Fruit fly (Drosophila melanogaster) whole organism, prepupa: Measurements from ENCODE around the gene Wnt4.

Source experiments
- Blimp-1 ChIP-seq: fragments of 200-800 bp; sonication (Bioruptor generic); optimal IDR thresholded peaks from 3 replicates; lab custom pipeline; 2017; ENCODE audit warnings: missing biosample characterization, missing genetic modification characterization, mild to moderate bottlenecking, moderate library complexity, missing genetic modification reagents
- CG10631 ChIP-seq: fragments of 200-800 bp; sonication (Bioruptor generic); optimal IDR thresholded peaks from 2 replicates; lab custom pipeline; 2016; ENCODE audit warnings: missing biosample characterization, missing genetic modification characterization
- CG10669 ChIP-seq: fragments of 200-800 bp; sonication (Bioruptor generic); optimal IDR thresholded peaks from 3 replicates; lab custom pipeline; 2018; ENCODE audit warnings: missing biosample characterization, mild to moderate bottlenecking, missing genetic modification characterization, moderate library complexity
- CG11294 ChIP-seq: fragments of 200-800 bp; sonication (Bioruptor generic); IDR thresholded peaks from 2 replicates; pipeline ENCODE4 v1.3.6; 2022; ENCODE audit warnings: missing biosample characterization, missing genetic modification characterization
- CG1621 ChIP-seq: fragments of 200-800 bp; sonication (Bioruptor generic); optimal IDR thresholded peaks from 3 replicates; lab custom pipeline; 2018; ENCODE audit warnings: missing biosample characterization, mild to moderate bottlenecking, missing genetic modification characterization
- CG16779 ChIP-seq: fragments of 200-800 bp; sonication (Bioruptor generic); optimal IDR thresholded peaks from 3 replicates; lab custom pipeline; 2017; ENCODE audit warnings: missing biosample characterization, mild to moderate bottlenecking, missing genetic modification characterization
- CG3919 ChIP-seq: fragments of 200-800 bp; sonication (Bioruptor generic); optimal IDR thresholded peaks from 3 replicates; lab custom pipeline; 2016; ENCODE audit warnings: missing biosample characterization, missing genetic modification characterization
- CG4318 ChIP-seq: fragments of 200-800 bp; sonication (Bioruptor generic); optimal IDR thresholded peaks from 3 replicates; lab custom pipeline; 2017; ENCODE audit warnings: missing biosample characterization, mild to moderate bottlenecking, missing genetic modification characterization
- CG6792 ChIP-seq: fragments of 200-800 bp; sonication (Bioruptor generic); optimal IDR thresholded peaks from 3 replicates; lab custom pipeline; 2016; ENCODE audit warnings: missing biosample characterization, missing genetic modification characterization
- CG6808 ChIP-seq: fragments of 200-800 bp; sonication (Bioruptor generic); optimal IDR thresholded peaks from 3 replicates; lab custom pipeline; 2017; ENCODE audit warnings: missing biosample characterization, missing genetic modification characterization, mild to moderate bottlenecking, moderate library complexity, missing genetic modification reagents
- CG6854 ChIP-seq: fragments of 200-800 bp; sonication (Bioruptor generic); optimal IDR thresholded peaks from 2 replicates; lab custom pipeline; 2017; ENCODE audit warnings: missing biosample characterization, mild to moderate bottlenecking, missing genetic modification characterization
- CG7368 ChIP-seq: fragments of 200-800 bp; sonication (Bioruptor generic); optimal IDR thresholded peaks from 3 replicates; lab custom pipeline; 2016; ENCODE audit warnings: missing biosample characterization, missing genetic modification characterization
- CG8319 ChIP-seq: fragments of 200-800 bp; sonication (Bioruptor generic); optimal IDR thresholded peaks from 3 replicates; lab custom pipeline; 2016; ENCODE audit warnings: missing biosample characterization, missing genetic modification characterization
- CG8632 ChIP-seq: fragments of 200-800 bp; sonication (Bioruptor generic); optimal IDR thresholded peaks from 3 replicates; lab custom pipeline; 2016; ENCODE audit warnings: missing biosample characterization, missing genetic modification characterization
- CG9139 ChIP-seq: fragments of 200-800 bp; sonication (Bioruptor generic); optimal IDR thresholded peaks from 3 replicates; lab custom pipeline; 2017; ENCODE audit warnings: missing biosample characterization, mild to moderate bottlenecking, missing genetic modification characterization
- Eip75B ChIP-seq: fragments of 200-800 bp; sonication (Bioruptor generic); optimal IDR thresholded peaks from 3 replicates; lab custom pipeline; 2016; ENCODE audit warnings: missing biosample characterization, missing genetic modification characterization
- Eip78C ChIP-seq: fragments of 200-800 bp; sonication (Bioruptor generic); peaks from one replicate; lab custom pipeline; 2016; ENCODE audit warnings: missing biosample characterization, missing genetic modification characterization
- Eip93F ChIP-seq: fragments of 200-800 bp; sonication (Bioruptor generic); optimal IDR thresholded peaks from 2 replicates; lab custom pipeline; 2016; ENCODE audit warnings: missing biosample characterization, mild to moderate bottlenecking, missing genetic modification characterization
- Ets96B ChIP-seq: fragments of 200-800 bp; optimal IDR thresholded peaks from 2 replicates; lab custom pipeline; 2019; ENCODE audit warnings: missing biosample characterization, mild to moderate bottlenecking, missing genetic modification characterization, moderate library complexity
- Gug ChIP-seq: fragments of 200-800 bp; sonication (Bioruptor generic); IDR thresholded peaks from 2 replicates; pipeline ENCODE4 v1.3.6; 2022; ENCODE audit warnings: missing biosample characterization, missing genetic modification characterization
- Hr38 ChIP-seq: sonication (Bioruptor generic); optimal IDR thresholded peaks from 2 replicates; lab custom pipeline; 2016; ENCODE audit warnings: missing biosample characterization, missing genetic modification characterization
- Hr39 ChIP-seq: fragments of 200-800 bp; sonication (Bioruptor generic); optimal IDR thresholded peaks from 2 replicates; lab custom pipeline; 2016; ENCODE audit warnings: missing biosample characterization, missing genetic modification characterization
- Hr4 ChIP-seq: fragments of 200-800 bp; sonication (Bioruptor generic); optimal IDR thresholded peaks from 3 replicates; lab custom pipeline; 2016; ENCODE audit warnings: missing biosample characterization, missing genetic modification characterization
- Met ChIP-seq: fragments of 200-800 bp; sonication (Bioruptor generic); optimal IDR thresholded peaks from 3 replicates; lab custom pipeline; 2016; ENCODE audit warnings: missing biosample characterization, missing genetic modification characterization
- OdsH ChIP-seq: fragments of 200-800 bp; sonication (Bioruptor generic); optimal IDR thresholded peaks from 3 replicates; lab custom pipeline; 2016; ENCODE audit warnings: missing biosample characterization, missing genetic modification characterization
- Smox ChIP-seq: fragments of 200-800 bp; sonication (Bioruptor generic); optimal IDR thresholded peaks from 3 replicates; lab custom pipeline; 2016; ENCODE audit warnings: missing biosample characterization, missing genetic modification characterization
- Sox102F ChIP-seq: fragments of 200-800 bp; sonication (Bioruptor generic); optimal IDR thresholded peaks from 2 replicates; lab custom pipeline; 2016; ENCODE audit warnings: missing biosample characterization, mild to moderate bottlenecking, missing genetic modification characterization
- Sox14 ChIP-seq: fragments of 200-800 bp; sonication (Bioruptor generic); optimal IDR thresholded peaks from 3 replicates; lab custom pipeline; 2016; ENCODE audit warnings: missing biosample characterization, missing genetic modification characterization
- Sox15 ChIP-seq: fragments of 200-800 bp; sonication (Bioruptor generic); optimal IDR thresholded peaks from 3 replicates; lab custom pipeline; 2016; ENCODE audit warnings: missing biosample characterization, missing genetic modification characterization
- achi ChIP-seq: fragments of 200-800 bp; sonication (Bioruptor generic); optimal IDR thresholded peaks from 3 replicates; lab custom pipeline; 2016; ENCODE audit warnings: missing biosample characterization, missing genetic modification characterization
- acj6 ChIP-seq: fragments of 200-800 bp; sonication (Bioruptor generic); optimal IDR thresholded peaks from 3 replicates; lab custom pipeline; 2016; ENCODE audit warnings: missing biosample characterization, missing genetic modification characterization
- cyc ChIP-seq: fragments of 200-800 bp; sonication (Bioruptor generic); optimal IDR thresholded peaks from 3 replicates; lab custom pipeline; 2016; ENCODE audit warnings: missing biosample characterization, missing genetic modification characterization
- dac ChIP-seq: fragments of 200-800 bp; sonication (Bioruptor generic); optimal IDR thresholded peaks from 2 replicates; lab custom pipeline; 2017; ENCODE audit warnings: missing biosample characterization, mild to moderate bottlenecking, missing genetic modification characterization
- dsx ChIP-seq: fragments of 200-800 bp; optimal IDR thresholded peaks from 3 replicates; lab custom pipeline; 2019; ENCODE audit warnings: missing biosample characterization, mild to moderate bottlenecking, missing genetic modification characterization, moderate library complexity; ENCODE audit not compliant: poor library complexity, severe bottlenecking
- eg ChIP-seq: fragments of 200-800 bp; sonication (Bioruptor generic); IDR thresholded peaks from 3 replicates; pipeline ENCODE4 v1.3.6; 2022; ENCODE audit warnings: missing biosample characterization, missing genetic modification characterization
- esn ChIP-seq: fragments of 200-800 bp; sonication (Bioruptor generic); optimal IDR thresholded peaks from 2 replicates; lab custom pipeline; 2016; ENCODE audit warnings: missing biosample characterization, mild to moderate bottlenecking, missing genetic modification characterization, moderate library complexity
- fd85E ChIP-seq: fragments of 200-800 bp; sonication (Bioruptor generic); optimal IDR thresholded peaks from 3 replicates; lab custom pipeline; 2016; ENCODE audit warnings: missing biosample characterization, missing genetic modification characterization
- fkh ChIP-seq: fragments of 200-800 bp; sonication (Bioruptor generic); optimal IDR thresholded peaks from 3 replicates; lab custom pipeline; 2017; ENCODE audit warnings: missing biosample characterization, mild to moderate bottlenecking, missing genetic modification characterization, moderate library complexity
- lz ChIP-seq: fragments of 200-800 bp; sonication (Bioruptor generic); optimal IDR thresholded peaks from 3 replicates; lab custom pipeline; 2016; ENCODE audit warnings: missing biosample characterization, missing genetic modification characterization
- net ChIP-seq: fragments of 200-800 bp; sonication (Bioruptor generic); optimal IDR thresholded peaks from 3 replicates; lab custom pipeline; 2016; ENCODE audit warnings: missing biosample characterization, missing genetic modification characterization
- pdm3 ChIP-seq: fragments of 200-800 bp; sonication (Bioruptor generic); optimal IDR thresholded peaks from 3 replicates; lab custom pipeline; 2016; ENCODE audit warnings: missing biosample characterization, missing genetic modification characterization
- salr ChIP-seq, 2 experiments: fragments of 200-800 bp; sonication (Bioruptor generic); optimal IDR thresholded peaks; 3 replicates each; lab custom pipeline; 2016 to 2018; ENCODE audit warnings: missing biosample characterization in 2 of 2, missing genetic modification characterization in 2 of 2, mild to moderate bottlenecking in 1 of 2
- spab ChIP-seq: fragments of 200-800 bp; sonication (Bioruptor generic); optimal IDR thresholded peaks from 2 replicates; lab custom pipeline; 2017; ENCODE audit warnings: missing biosample characterization, mild to moderate bottlenecking, missing genetic modification characterization, missing genetic modification reagents
- svp ChIP-seq: fragments of 200-800 bp; sonication (Bioruptor generic); peaks from one replicate; lab custom pipeline; 2016; ENCODE audit warnings: missing biosample characterization, missing genetic modification characterization
- topi ChIP-seq: fragments of 200-800 bp; sonication (Bioruptor generic); optimal IDR thresholded peaks from 3 replicates; lab custom pipeline; 2016; ENCODE audit warnings: missing biosample characterization, missing genetic modification characterization
- vri ChIP-seq: fragments of 200-800 bp; sonication (Bioruptor generic); optimal IDR thresholded peaks from 3 replicates; lab custom pipeline; 2016; ENCODE audit warnings: missing biosample characterization, mild to moderate bottlenecking, missing genetic modification characterization

The Wnt4 gene

DNA sequence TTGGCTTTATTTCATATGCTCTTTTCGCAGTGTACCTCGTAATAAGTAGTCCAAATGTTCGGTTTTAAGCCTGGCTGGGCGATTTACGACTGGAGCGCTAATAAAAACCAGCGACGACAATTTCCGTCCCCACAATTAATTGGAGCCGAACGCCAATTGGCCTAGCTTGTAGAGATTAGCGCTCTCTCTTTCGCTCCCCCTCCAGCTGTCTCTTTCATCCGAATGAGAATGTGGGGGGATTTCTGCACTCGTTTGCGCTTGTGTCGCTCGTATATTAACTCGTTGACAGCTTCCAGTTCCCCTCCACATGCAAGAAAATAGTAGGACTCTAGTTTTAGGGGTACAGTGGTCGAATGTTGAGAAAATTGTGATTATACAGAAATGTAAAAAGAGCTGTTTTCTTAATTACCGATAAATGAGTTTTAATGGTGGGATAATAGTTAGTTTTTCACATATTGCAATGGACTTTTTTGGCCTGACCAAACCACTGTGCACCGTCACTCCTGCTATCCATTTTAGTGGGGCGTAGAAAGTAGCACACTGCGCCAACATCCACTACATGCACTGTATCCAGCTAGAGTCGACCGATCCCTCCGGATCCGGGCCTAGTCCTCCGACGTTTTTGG lies 36.4 kb upstream of the Wnt4 start (continued):
- TF ChIP-seq Met (GFP tag; lab: Kevin White, UChicago) (no peak), svp (GFP tag; lab: Kevin White, UChicago) (no peak), Hr4 (GFP tag; lab: Kevin White, UChicago) (peak; percentile 90), CG6854 (GFP tag; lab: Kevin White, UChicago) (no peak), Sox102F (GFP tag; lab: Kevin White, UChicago) (no peak), eg (GFP tag; lab: Robert Waterston, UW) (peak; percentile 94), spab (GFP tag; lab: Kevin White, UChicago) (peak; percentile 75), Eip93F (GFP tag; lab: Kevin White, UChicago) (no peak), Hr38 (GFP tag; lab: Kevin White, UChicago) (peak; percentile 55), OdsH (GFP tag; lab: Kevin White, UChicago) (peak; percentile 73), Sox15 (no peak), CG16779 (tag; lab: Kevin White, UChicago) (peak; percentile 43), CG6792 (GFP tag; lab: Kevin White, UChicago) (peak; percentile 46), dsx (GFP tag; lab: Kevin White, UChicago) (peak; percentile 70), lz (GFP tag; lab: Kevin White, UChicago) (no peak), fd85E (GFP tag; lab: Kevin White, UChicago) (no peak), Eip75B (GFP tag; lab: Kevin White, UChicago) (peak; percentile 75), Eip78C (GFP tag; lab: Kevin White, UChicago) (peak; percentile 95), CG4318 (GFP tag; lab: Kevin White, UChicago) (peak; percentile 73), CG11294 (peak; percentile 81), CG10669 (peak; percentile 78), cyc (GFP tag; lab: Kevin White, UChicago) (no peak)

DNA sequence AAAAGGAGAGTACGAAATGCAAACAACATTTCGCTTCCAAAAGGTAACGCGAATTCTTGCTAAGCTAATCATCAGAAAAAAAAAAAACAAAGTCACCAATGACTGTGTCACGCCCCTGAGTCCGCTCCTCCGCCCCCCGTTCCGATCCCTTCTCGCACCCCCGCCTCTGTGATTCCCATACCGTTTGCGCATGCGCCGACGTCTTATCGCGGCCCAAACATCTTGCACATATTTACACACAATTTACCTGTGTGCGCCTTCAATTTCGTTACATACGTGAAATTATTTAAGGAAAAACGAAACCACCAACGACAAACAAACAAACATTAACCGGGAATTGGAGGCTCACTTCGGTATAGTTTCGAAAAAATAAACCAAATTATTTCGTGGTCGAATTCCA lies 34.5 kb upstream of the Wnt4 start:
- TF ChIP-seq net (GFP tag; lab: Kevin White, UChicago) (no peak), fkh (GFP tag; lab: Kevin White, UChicago) (peak; percentile 62)
- TF ChIP-seq, all 60 proteins: peak for 1

DNA sequence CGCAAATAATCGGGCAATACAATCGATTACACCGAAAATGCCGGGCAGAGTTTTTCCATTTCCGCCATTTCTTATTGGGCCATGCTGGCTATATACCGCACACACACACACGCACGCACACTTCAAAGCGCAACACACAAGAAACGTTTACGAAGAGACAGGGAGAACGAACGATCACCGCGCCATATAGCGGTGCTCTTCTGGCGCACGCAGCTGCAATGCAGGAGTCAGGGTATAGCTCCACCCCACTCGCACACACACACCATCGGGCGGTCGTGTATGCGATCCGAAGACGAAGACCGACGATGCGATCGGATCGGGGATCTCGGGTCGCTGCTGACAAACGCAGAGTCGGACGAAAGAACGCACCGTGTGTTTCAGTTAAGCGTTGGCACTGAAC lies 29.8 kb upstream of the Wnt4 start, which contains the start of gene wg:
Gene wg, plus strand, starts transcription at position 378 of the 400 bp plus-strand sequence.
- TF ChIP-seq Blimp-1 (GFP tag; lab: Kevin White, UChicago): no peak
- peak; percentile 52 for TF ChIP-seq CG1621 (tag; lab: Kevin White, UChicago)
- TF ChIP-seq OdsH (GFP tag; lab: Kevin White, UChicago): peak; percentile 10
- TF ChIP-seq Hr4 (GFP tag; lab: Kevin White, UChicago): no peak
- TF ChIP-seq esn (GFP tag; lab: Kevin White, UChicago): peak; percentile 23
- no peak for TF ChIP-seq achi
- TF ChIP-seq svp (GFP tag; lab: Kevin White, UChicago): peak; percentile 9
- no peak for TF ChIP-seq Met (GFP tag; lab: Kevin White, UChicago)
- TF ChIP-seq CG7368 (GFP tag; lab: Kevin White, UChicago): peak; percentile 7
- TF ChIP-seq Sox102F (GFP tag; lab: Kevin White, UChicago): no peak
- no peak for TF ChIP-seq CG6792 (GFP tag; lab: Kevin White, UChicago)
- TF ChIP-seq salr (GFP tag; optimal IDR thresholded peaks at IDR 0.05; lab: Kevin White, UChicago): no peak
- no peak for TF ChIP-seq Gug (GFP tag; lab: Robert Waterston, UW)
- no peak for TF ChIP-seq CG11294
- TF ChIP-seq CG10631: no peak
- peak; percentile 22 for TF ChIP-seq Sox14 (GFP tag; lab: Kevin White, UChicago)
- no peak for TF ChIP-seq dac (GFP tag; lab: Kevin White, UChicago)
- TF ChIP-seq Smox (GFP tag; lab: Kevin White, UChicago): no peak
- no peak for TF ChIP-seq CG4318 (GFP tag; lab: Kevin White, UChicago)
- TF ChIP-seq CG9139 (GFP tag; lab: Kevin White, UChicago): no peak
- TF ChIP-seq lz (GFP tag; lab: Kevin White, UChicago): no peak
- no peak for TF ChIP-seq Hr39 (GFP tag; lab: Kevin White, UChicago)
- TF ChIP-seq pdm3: peak; percentile 15
- no peak for TF ChIP-seq cyc (GFP tag; lab: Kevin White, UChicago)
- TF ChIP-seq topi: no peak
- no peak for TF ChIP-seq vri
- TF ChIP-seq CG8319 (GFP tag; lab: Kevin White, UChicago): no peak
- no peak for TF ChIP-seq CG8632 (GFP tag; lab: Kevin White, UChicago)
- peak; percentile 78 for TF ChIP-seq Eip78C (GFP tag; lab: Kevin White, UChicago)
- peak; percentile 39 for TF ChIP-seq dsx (GFP tag; lab: Kevin White, UChicago)
- peak; percentile 63 for TF ChIP-seq fkh (GFP tag; lab: Kevin White, UChicago)
- peak; percentile 35 for TF ChIP-seq CG3919 (GFP tag; lab: Kevin White, UChicago)
- no peak for TF ChIP-seq CG6808
- TF ChIP-seq acj6: no peak
- no peak for TF ChIP-seq Ets96B (tag; lab: Kevin White, UChicago)
